Worm (Caenorhabditis elegans) whole organism, L2 larva: ENCODE data around the gene nhr-50.

Experiments
- aly-2 ChIP-seq: fragments of 150-350 bp; optimal IDR thresholded peaks from 2 replicates; lab custom pipeline; 2014; ENCODE audit warnings: missing biosample characterization, missing genetic modification characterization
- ceh-82 ChIP-seq: fragments of 150-350 bp; optimal IDR thresholded peaks from 2 replicates; lab custom pipeline; 2014; ENCODE audit warnings: missing biosample characterization, missing genetic modification characterization
- egl-27 ChIP-seq: sonication (generic microtip); optimal IDR thresholded peaks from 3 replicates; lab custom pipeline; 2017; ENCODE audit warnings: missing biosample characterization, missing genetic modification reagents, missing genetic modification characterization
- fos-1 ChIP-seq: fragments of 150-350 bp; optimal IDR thresholded peaks from 2 replicates; lab custom pipeline; 2014; ENCODE audit warnings: missing biosample characterization, missing genetic modification characterization
- lsy-2 ChIP-seq, 2 experiments: fragments of 150-350 bp in 1 of 2; sonication (generic microtip) in 1 of 2; optimal IDR thresholded peaks; 2 replicates each; lab custom pipeline; 2014 to 2017; ENCODE audit warnings: missing biosample characterization in 2 of 2, missing genetic modification characterization in 2 of 2
- mab-5 ChIP-seq: fragments of 150-350 bp; optimal IDR thresholded peaks from 2 replicates; lab custom pipeline; 2014; ENCODE audit warnings: missing biosample characterization, missing genetic modification characterization
- nhr-237 ChIP-seq: fragments of 150-350 bp; optimal IDR thresholded peaks from 2 replicates; lab custom pipeline; 2014; ENCODE audit warnings: missing biosample characterization, missing genetic modification characterization
- nhr-77 ChIP-seq: fragments of 150-350 bp; optimal IDR thresholded peaks from 2 replicates; lab custom pipeline; 2014; ENCODE audit warnings: missing biosample characterization, missing genetic modification characterization
- snpc-4 ChIP-seq: fragments of 150-350 bp; optimal IDR thresholded peaks from 2 replicates; lab custom pipeline; 2014; ENCODE audit warnings: missing biosample characterization, missing genetic modification characterization

DNA sequence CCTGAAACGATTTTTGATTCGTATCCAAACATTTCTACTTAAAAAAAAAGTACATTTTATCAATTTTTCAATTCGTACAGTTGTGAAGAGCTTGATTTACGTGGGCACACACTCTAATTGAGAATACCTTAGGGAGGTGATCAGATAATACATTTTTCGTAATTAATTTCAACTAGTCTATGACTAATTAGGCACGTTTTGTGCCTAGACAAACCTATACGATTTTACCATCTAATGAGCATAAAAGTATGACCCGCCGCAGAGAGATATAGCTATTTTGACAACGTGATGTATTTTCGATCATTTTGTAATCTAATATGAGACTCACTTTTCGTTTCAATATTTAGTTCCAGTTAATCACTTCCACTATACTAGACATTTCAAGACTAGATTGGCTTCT lies 16.5 kb upstream of the nhr-50 start:
- TF ChIP-seq snpc-4, result no peak
- no peak for TF ChIP-seq fos-1 (tag; lab: Kevin White, UChicago)
- TF ChIP-seq mab-5 (tag; lab: Kevin White, UChicago), result no peak
- no peak for TF ChIP-seq lsy-2 (tag; optimal IDR thresholded peaks at IDR 0.05; lab: Kevin White, UChicago)
- no peak for TF ChIP-seq nhr-77
- no peak for TF ChIP-seq egl-27 (tag; lab: Kevin White, UChicago)
- TF ChIP-seq aly-2, result no peak
- no peak for TF ChIP-seq ceh-82 (tag; lab: Kevin White, UChicago)
- no peak for TF ChIP-seq nhr-237 (tag; lab: Kevin White, UChicago)
